Worm (Caenorhabditis elegans) whole organism, L2 larva: ENCODE measurements around the gene prp-9.

Experiments
- C34F6.9 ChIP-seq: fragments of 150-350 bp; optimal IDR thresholded peaks from 2 replicates; lab custom pipeline; 2014; ENCODE audit warnings: missing biosample characterization, missing genetic modification characterization
- F13H6.1 ChIP-seq: sonication (generic microtip); optimal IDR thresholded peaks from 2 replicates; lab custom pipeline; 2016; ENCODE audit warnings: missing genetic modification characterization, missing compliant biosample characterization
- R02D3.7 ChIP-seq: fragments of 150-350 bp; optimal IDR thresholded peaks from 2 replicates; lab custom pipeline; 2014; ENCODE audit warnings: missing biosample characterization, missing genetic modification characterization
- Y55F3AM.14 ChIP-seq: fragments of 200-800 bp; sonication (Bioruptor generic); optimal IDR thresholded peaks from 2 replicates; lab custom pipeline; 2018; ENCODE audit warnings: mild to moderate bottlenecking, missing genetic modification characterization, missing compliant biosample characterization
- aly-2 ChIP-seq: fragments of 150-350 bp; optimal IDR thresholded peaks from 2 replicates; lab custom pipeline; 2014; ENCODE audit warnings: missing biosample characterization, missing genetic modification characterization
- ama-1 ChIP-seq: fragments of 150-350 bp; optimal IDR thresholded peaks from 2 replicates; lab custom pipeline; 2018; ENCODE audit warnings: inconsistent platforms
- blmp-1 ChIP-seq: sonication (generic microtip); optimal IDR thresholded peaks from 2 replicates; lab custom pipeline; 2017; ENCODE audit warnings: missing genetic modification characterization, mild to moderate bottlenecking, missing compliant biosample characterization, antibody characterized with exemption, moderate library complexity; ENCODE audit not compliant: insufficient read depth
- ceh-16 ChIP-seq: fragments of 150-350 bp; optimal IDR thresholded peaks from 2 replicates; lab custom pipeline; 2014; ENCODE audit warnings: missing biosample characterization, missing genetic modification characterization
- ceh-82 ChIP-seq: fragments of 150-350 bp; optimal IDR thresholded peaks from 2 replicates; lab custom pipeline; 2014; ENCODE audit warnings: missing biosample characterization, missing genetic modification characterization
- crh-2 ChIP-seq: sonication (generic microtip); optimal IDR thresholded peaks from 2 replicates; lab custom pipeline; 2017; ENCODE audit warnings: missing biosample characterization, missing genetic modification characterization
- dmd-4 ChIP-seq: sonication (generic microtip); optimal IDR thresholded peaks from 2 replicates; lab custom pipeline; 2017; ENCODE audit warnings: missing biosample characterization, missing genetic modification characterization
- egl-27 ChIP-seq: sonication (generic microtip); optimal IDR thresholded peaks from 3 replicates; lab custom pipeline; 2017; ENCODE audit warnings: missing biosample characterization, missing genetic modification reagents, missing genetic modification characterization
- elt-1 ChIP-seq: fragments of 150-350 bp; optimal IDR thresholded peaks from 2 replicates; lab custom pipeline; 2014; ENCODE audit warnings: missing biosample characterization, missing genetic modification characterization
- elt-3 ChIP-seq: sonication (generic microtip); optimal IDR thresholded peaks from 2 replicates; lab custom pipeline; 2017; ENCODE audit warnings: missing biosample characterization, missing genetic modification characterization
- fos-1 ChIP-seq: fragments of 150-350 bp; optimal IDR thresholded peaks from 2 replicates; lab custom pipeline; 2014; ENCODE audit warnings: missing biosample characterization, missing genetic modification characterization
- gmeb-1 ChIP-seq: fragments of 150-350 bp; optimal IDR thresholded peaks from 2 replicates; lab custom pipeline; 2014; ENCODE audit warnings: missing biosample characterization, missing genetic modification characterization
- lin-13 ChIP-seq: fragments of 150-350 bp; optimal IDR thresholded peaks from 2 replicates; lab custom pipeline; 2014; ENCODE audit warnings: missing biosample characterization, missing genetic modification reagents, missing genetic modification characterization
- lin-39 ChIP-seq: fragments of 150-350 bp; optimal IDR thresholded peaks from 2 replicates; lab custom pipeline; 2014; ENCODE audit warnings: missing biosample characterization, missing genetic modification reagents, missing genetic modification characterization
- lsy-2 ChIP-seq, 2 experiments: fragments of 150-350 bp in 1 of 2; sonication (generic microtip) in 1 of 2; optimal IDR thresholded peaks; 2 replicates each; lab custom pipeline; 2014 to 2017; ENCODE audit warnings: missing biosample characterization in 2 of 2, missing genetic modification characterization in 2 of 2
- mdl-1 ChIP-seq, 2 experiments: fragments of 150-350 bp in 1 of 2; sonication (generic microtip) in 1 of 2; optimal IDR thresholded peaks; 2 replicates each; lab custom pipeline; 2017; ENCODE audit warnings: missing biosample characterization in 2 of 2, missing genetic modification characterization in 2 of 2
- nhr-11 ChIP-seq: fragments of 150-350 bp; optimal IDR thresholded peaks from 2 replicates; lab custom pipeline; 2014; ENCODE audit warnings: missing biosample characterization, missing genetic modification characterization
- nhr-12 ChIP-seq: fragments of 150-350 bp; optimal IDR thresholded peaks from 2 replicates; lab custom pipeline; 2014; ENCODE audit warnings: missing biosample characterization, missing genetic modification characterization
- nhr-129 ChIP-seq: fragments of 150-350 bp; optimal IDR thresholded peaks from 2 replicates; lab custom pipeline; 2014; ENCODE audit warnings: missing biosample characterization, missing genetic modification characterization
- peb-1 ChIP-seq: fragments of 150-350 bp; optimal IDR thresholded peaks from 2 replicates; lab custom pipeline; 2014; ENCODE audit warnings: missing biosample characterization, missing genetic modification characterization
- sem-4 ChIP-seq: fragments of 150-350 bp; optimal IDR thresholded peaks from 2 replicates; lab custom pipeline; 2014; ENCODE audit warnings: missing biosample characterization, missing genetic modification reagents, missing genetic modification characterization
- skn-1 ChIP-seq: sonication (generic microtip); optimal IDR thresholded peaks from 2 replicates; lab custom pipeline; 2017; ENCODE audit warnings: missing biosample characterization, missing genetic modification characterization
- sma-3 ChIP-seq: sonication (generic microtip); optimal IDR thresholded peaks from 2 replicates; lab custom pipeline; 2016; ENCODE audit warnings: missing genetic modification reagents, missing genetic modification characterization, missing compliant biosample characterization
- sma-9 ChIP-seq, 2 experiments: fragments of 150-350 bp in 1 of 2; sonication (generic microtip) in 1 of 2; optimal IDR thresholded peaks; 2 replicates each; lab custom pipeline; 2014 to 2016; ENCODE audit warnings: missing genetic modification characterization in 2 of 2, mild to moderate bottlenecking in 1 of 2, missing biosample characterization in 1 of 2, missing compliant biosample characterization in 1 of 2, missing genetic modification reagents in 1 of 2, moderate library complexity in 1 of 2
- unc-39 ChIP-seq: fragments of 150-350 bp; optimal IDR thresholded peaks from 2 replicates; lab custom pipeline; 2014; ENCODE audit warnings: missing biosample characterization, missing genetic modification characterization
- unc-55 ChIP-seq: fragments of 150-350 bp; sonication (generic microtip); optimal IDR thresholded peaks from 3 replicates; lab custom pipeline; 2014; ENCODE audit warnings: missing biosample characterization, missing genetic modification reagents, missing genetic modification characterization
- ztf-1 ChIP-seq: fragments of 200-800 bp; sonication (Bioruptor generic); conservative IDR thresholded peaks from 2 replicates; pipeline ENCODE4 v1.3.6; 2022; ENCODE audit warnings: missing genetic modification characterization, missing compliant biosample characterization
- ztf-11 ChIP-seq: sonication (generic microtip); optimal IDR thresholded peaks from 2 replicates; lab custom pipeline; 2017; ENCODE audit warnings: missing biosample characterization, missing genetic modification characterization
- ztf-4 ChIP-seq: fragments of 150-350 bp; optimal IDR thresholded peaks from 2 replicates; lab custom pipeline; 2014; ENCODE audit warnings: missing biosample characterization, missing genetic modification characterization

The prp-9 gene

DNA sequence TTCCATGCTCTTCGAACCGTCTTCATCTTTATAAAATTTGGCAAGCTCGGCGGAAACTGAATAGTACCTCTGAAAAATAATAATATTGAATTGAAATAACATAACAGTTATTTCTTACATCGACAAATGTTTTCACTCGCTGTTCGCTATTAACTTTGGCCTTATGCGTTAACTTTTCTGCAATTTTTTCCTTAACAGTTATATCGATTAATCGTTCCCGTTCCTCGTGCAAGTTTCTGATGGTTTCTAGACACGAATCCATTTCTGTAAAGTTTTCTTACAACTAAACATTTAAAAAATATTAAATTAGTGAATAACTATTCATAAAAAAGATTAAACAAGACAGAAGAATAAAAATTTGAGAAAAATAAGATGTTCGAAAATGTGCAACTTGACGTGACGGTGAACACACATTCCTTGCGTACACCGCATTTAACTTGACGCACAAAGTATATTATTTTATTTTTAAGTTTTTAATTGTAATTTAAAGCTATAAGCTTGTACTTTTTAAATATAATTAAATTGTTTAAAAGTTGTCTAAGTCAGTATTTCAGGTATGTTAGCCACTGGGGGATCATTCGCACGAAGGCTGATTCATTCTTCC lies at the start of gene prp-9, which contains the start of gene mrps-18B:
Gene prp-9 (minus strand): TSS at position 264 of the 604 bp plus-strand sequence.
Gene mrps-18B (plus strand): TSS at position 549 of the 604 bp plus-strand sequence.
- TF ChIP-seq gmeb-1, result peak; percentile 28
- peak; percentile 11 for TF ChIP-seq sem-4 (tag; lab: Kevin White, UChicago)
- TF ChIP-seq nhr-12 (tag; lab: Kevin White, UChicago), result no peak
- TF ChIP-seq lsy-2 (tag; optimal IDR thresholded peaks at IDR 0.05; lab: Kevin White, UChicago), result peak in 1 of 2 experiments; percentile 74
- TF ChIP-seq ceh-16 (tag; lab: Kevin White, UChicago), result no peak
- TF ChIP-seq mdl-1 (tag; optimal IDR thresholded peaks at IDR 0.05; lab: Kevin White, UChicago), result no peak
- TF ChIP-seq unc-55, result peak; percentile 57
- peak; percentile 16 for TF ChIP-seq sma-9 (GFP tag; optimal IDR thresholded peaks at IDR 0.05; lab: Kevin White, UChicago)
- no peak for TF ChIP-seq sma-9 (tag; optimal IDR thresholded peaks at IDR 0.05; lab: Kevin White, UChicago)
- no peak for TF ChIP-seq aly-2 (tag; lab: Kevin White, UChicago)
- TF ChIP-seq lin-39 (tag; lab: Kevin White, UChicago), result no peak
- no peak for TF ChIP-seq fos-1 (tag; lab: Kevin White, UChicago)
- TF ChIP-seq C34F6.9 (tag; lab: Kevin White, UChicago), result no peak
- TF ChIP-seq unc-39 (tag; lab: Kevin White, UChicago), result no peak
- no peak for TF ChIP-seq ztf-4 (tag; lab: Kevin White, UChicago)
- TF ChIP-seq peb-1 (tag; lab: Kevin White, UChicago), result no peak
- TF ChIP-seq Y55F3AM.14, result no peak
- peak; percentile 34 for TF ChIP-seq F13H6.1
- peak; percentile 13 for TF ChIP-seq sma-3 (GFP tag; lab: Kevin White, UChicago)
- no peak for TF ChIP-seq R02D3.7 (tag; lab: Kevin White, UChicago)
- peak; percentile 15 for TF ChIP-seq crh-2
- no peak for TF ChIP-seq elt-1
- TF ChIP-seq nhr-11 (tag; lab: Kevin White, UChicago), result no peak
- no peak for TF ChIP-seq egl-27
- no peak for TF ChIP-seq nhr-129
- no peak for TF ChIP-seq lin-13 (GFP tag; lab: Kevin White, UChicago)

DNA sequence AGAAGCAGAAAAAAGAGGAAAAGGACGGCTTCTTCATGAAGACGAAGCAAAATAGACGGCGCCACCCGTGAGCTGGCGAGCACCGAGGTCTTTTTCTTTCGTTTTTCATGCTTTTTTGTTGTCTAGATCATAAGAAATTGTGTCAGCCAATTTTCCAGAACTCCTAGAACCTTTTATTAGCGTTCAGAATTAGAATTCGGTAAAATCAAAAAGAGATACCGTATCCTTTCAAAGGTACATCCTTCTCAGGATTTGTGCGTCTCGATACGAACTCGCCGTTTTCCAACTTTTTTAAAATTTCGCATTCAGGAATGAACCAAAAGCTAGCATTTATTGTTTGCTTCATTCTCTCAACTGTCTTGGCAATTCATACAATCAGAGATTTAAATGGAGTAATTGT lies 47.8 kb upstream of the prp-9 start, which contains the start of gene F54C9.7:
Gene F54C9.7 (plus strand): TSS at position 301 of the 400 bp plus-strand sequence.
- TF ChIP-seq ceh-16 (tag; lab: Kevin White, UChicago), result no peak
- TF ChIP-seq unc-55, result peak; percentile 26

DNA sequence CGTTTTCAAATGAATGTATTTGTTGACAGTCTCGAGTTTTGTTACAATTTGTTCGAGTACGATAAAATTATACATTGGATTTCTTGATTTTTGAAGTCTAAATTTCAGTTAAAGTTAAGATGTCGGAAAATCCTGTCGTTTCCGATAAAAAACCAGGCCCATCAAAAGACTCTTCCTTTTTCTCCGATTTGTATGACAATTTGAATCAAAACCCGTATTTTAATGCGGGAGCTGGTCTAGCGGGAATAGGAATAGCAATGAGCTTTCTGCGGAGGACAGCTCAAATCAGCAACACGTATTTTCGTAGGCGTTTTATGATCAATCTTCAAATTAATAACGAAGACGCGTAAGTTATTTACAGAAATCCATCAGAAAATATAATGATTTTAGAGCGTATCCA lies 45.8 kb upstream of the prp-9 start, which contains the start of gene bcs-1:
Gene bcs-1 (plus strand): TSS at position 109 of the 400 bp plus-strand sequence.
- TF ChIP-seq blmp-1 (tag; lab: Kevin White, UChicago) (no peak), skn-1 (tag; lab: Kevin White, UChicago) (no peak), sem-4 (tag; lab: Kevin White, UChicago) (no peak), Y55F3AM.14 (no peak), nhr-129 (no peak), ztf-1 (GFP tag; lab: Robert Waterston, UW) (no peak), aly-2 (tag; lab: Kevin White, UChicago) (no peak), ceh-82 (no peak), ama-1 (lab: Kevin White, UChicago) (no peak), F13H6.1 (no peak), ztf-11 (tag; lab: Kevin White, UChicago) (no peak), sma-9 (GFP tag; optimal IDR thresholded peaks at IDR 0.05; lab: Kevin White, UChicago) (no peak), sma-9 (tag; optimal IDR thresholded peaks at IDR 0.05; lab: Kevin White, UChicago) (no peak), dmd-4 (tag; lab: Kevin White, UChicago) (no peak), nhr-12 (tag; lab: Kevin White, UChicago) (no peak), ceh-16 (tag; lab: Kevin White, UChicago) (no peak), elt-3 (tag; lab: Kevin White, UChicago) (no peak), R02D3.7 (tag; lab: Kevin White, UChicago) (no peak), fos-1 (tag; lab: Kevin White, UChicago) (no peak)
